Fruit fly (Drosophila melanogaster): ENCODE measurements around the gene CG9590.

DNA sequence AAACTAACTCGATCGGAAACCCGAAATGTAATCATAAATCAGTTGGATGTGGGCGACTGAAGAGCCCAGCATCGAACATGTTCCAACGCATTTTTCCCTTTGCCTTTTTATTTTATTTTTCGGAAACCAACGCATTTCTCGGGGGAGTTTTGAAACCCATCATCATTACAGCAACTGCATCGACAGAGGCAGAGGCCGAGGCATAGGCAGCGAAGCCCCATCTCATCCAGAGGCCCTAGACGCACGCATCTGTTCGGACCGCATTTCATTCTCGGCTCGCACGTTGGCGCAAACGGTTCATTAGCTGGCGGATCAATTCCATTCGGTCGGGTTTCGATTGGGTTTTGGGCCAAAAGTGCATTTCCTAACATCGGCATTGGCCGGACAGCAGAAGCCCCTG, 39.0 kb downstream of the CG9590 start, which contains the start of gene CG4576:
- TF ChIP-seq psq (optimal IDR thresholded peaks at IDR 0.05) (no peak), ttk (optimal IDR thresholded peaks at IDR 0.05) (no peak), Sin3A (optimal IDR thresholded peaks at IDR 0.05) (no peak), insv (optimal IDR thresholded peaks at IDR 0.05) (no peak)
